Worm (Caenorhabditis elegans) whole organism, L2 larva: ENCODE results near the gene W04E12.9.

Experiments used
- alr-1 ChIP-seq: fragments of 150-350 bp; optimal IDR thresholded peaks from 2 replicates; lab custom pipeline; 2014; ENCODE audit warnings: missing biosample characterization, missing genetic modification characterization
- blmp-1 ChIP-seq: sonication (generic microtip); optimal IDR thresholded peaks from 2 replicates; lab custom pipeline; 2017; ENCODE audit warnings: missing genetic modification characterization, mild to moderate bottlenecking, missing compliant biosample characterization, antibody characterized with exemption, moderate library complexity; ENCODE audit not compliant: insufficient read depth
- elt-1 ChIP-seq: fragments of 150-350 bp; optimal IDR thresholded peaks from 2 replicates; lab custom pipeline; 2014; ENCODE audit warnings: missing biosample characterization, missing genetic modification characterization
- fos-1 ChIP-seq: fragments of 150-350 bp; optimal IDR thresholded peaks from 2 replicates; lab custom pipeline; 2014; ENCODE audit warnings: missing biosample characterization, missing genetic modification characterization
- mdl-1 ChIP-seq, 2 experiments: fragments of 150-350 bp in 1 of 2; sonication (generic microtip) in 1 of 2; optimal IDR thresholded peaks; 2 replicates each; lab custom pipeline; 2017; ENCODE audit warnings: missing biosample characterization in 2 of 2, missing genetic modification characterization in 2 of 2
- nhr-10 ChIP-seq: sonication (generic microtip); optimal IDR thresholded peaks from 2 replicates; lab custom pipeline; 2017; ENCODE audit warnings: missing biosample characterization, missing genetic modification characterization
- nhr-23 ChIP-seq: fragments of 150-350 bp; optimal IDR thresholded peaks from 2 replicates; lab custom pipeline; 2014; ENCODE audit warnings: missing biosample characterization, missing genetic modification reagents, missing genetic modification characterization
- nhr-25 ChIP-seq: fragments of 150-350 bp; sonication (generic microtip); optimal IDR thresholded peaks from 3 replicates; lab custom pipeline; 2014; ENCODE audit warnings: missing biosample characterization, missing genetic modification characterization
- skn-1 ChIP-seq: sonication (generic microtip); optimal IDR thresholded peaks from 2 replicates; lab custom pipeline; 2017; ENCODE audit warnings: missing biosample characterization, missing genetic modification characterization
- snpc-4 ChIP-seq: fragments of 150-350 bp; optimal IDR thresholded peaks from 2 replicates; lab custom pipeline; 2014; ENCODE audit warnings: missing biosample characterization, missing genetic modification characterization
- unc-62 ChIP-seq: fragments of 150-350 bp; optimal IDR thresholded peaks from 2 replicates; lab custom pipeline; 2014; ENCODE audit warnings: missing biosample characterization, missing genetic modification reagents, missing genetic modification characterization
- zag-1 ChIP-seq: fragments of 150-350 bp; optimal IDR thresholded peaks from 2 replicates; lab custom pipeline; 2014; ENCODE audit warnings: missing biosample characterization, missing genetic modification characterization
- ztf-4 ChIP-seq: fragments of 150-350 bp; optimal IDR thresholded peaks from 2 replicates; lab custom pipeline; 2014; ENCODE audit warnings: missing biosample characterization, missing genetic modification characterization

DNA sequence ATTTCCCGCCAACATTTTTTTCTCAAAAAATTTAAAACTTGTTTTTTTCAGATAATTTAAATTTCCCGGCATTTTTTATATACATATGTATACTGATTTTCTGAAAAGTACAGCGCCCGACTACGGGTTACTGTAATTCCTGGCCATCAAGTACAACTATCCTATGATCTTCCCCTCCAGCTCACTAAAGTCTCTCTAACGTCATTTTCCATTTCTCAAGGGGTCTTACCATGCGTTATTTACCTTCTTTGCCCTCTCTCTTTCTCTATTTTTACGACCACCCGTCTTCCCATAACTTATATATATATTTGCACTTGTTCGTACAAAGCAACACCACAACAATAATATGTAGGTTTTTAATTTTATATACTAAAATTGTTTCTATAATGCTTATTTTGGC, at the start of gene W04E12.9:
- TF ChIP-seq snpc-4 (tag; lab: Kevin White, UChicago), result no peak
- no peak for TF ChIP-seq nhr-10 (tag; lab: Kevin White, UChicago)
- TF ChIP-seq unc-62, result no peak
- TF ChIP-seq ztf-4, result no peak
- no peak for TF ChIP-seq nhr-23 (tag; lab: Kevin White, UChicago)
- TF ChIP-seq elt-1 (tag; lab: Kevin White, UChicago), result no peak
- no peak for TF ChIP-seq nhr-25 (tag; lab: Kevin White, UChicago)
- no peak for TF ChIP-seq alr-1 (tag; lab: Kevin White, UChicago)
- TF ChIP-seq fos-1 (tag; lab: Kevin White, UChicago), result no peak
- no peak for TF ChIP-seq mdl-1 (tag; optimal IDR thresholded peaks at IDR 0.05; lab: Kevin White, UChicago)
- TF ChIP-seq zag-1 (tag; lab: Kevin White, UChicago), result no peak
- TF ChIP-seq blmp-1 (tag; lab: Kevin White, UChicago), result no peak
- TF ChIP-seq skn-1 (tag; lab: Kevin White, UChicago), result no peak
